Worm (Caenorhabditis elegans): ENCODE data around the gene samt-1.
"Not testable (repeated sequence)": the region's sequence is repeated elsewhere in the genome, so short reads cannot be mapped to it uniquely, and the experiment has no call there.

ce11 chrIV:2917729-2918128, 13.5 kb upstream of the samt-1 start, which contains the start of gene Y54G2A.50:
- not testable (repeated sequence) for TF ChIP-seq fkh-6, pha-4 (tag; optimal IDR thresholded peaks at IDR 0.05)

Data from whole organism, late embryonic.